Fruit fly (Drosophila melanogaster) whole organism, pupa: ENCODE measurements around the gene CG15550.

Experiments used
- CG10348 ChIP-seq: fragments of 200-800 bp; sonication (Bioruptor generic); IDR thresholded peaks from 2 replicates; pipeline ENCODE4 v1.3.6; 2022; ENCODE audit warnings: missing biosample characterization, missing genetic modification characterization
- CG12605 ChIP-seq: fragments of 200-800 bp; sonication (Bioruptor generic); IDR thresholded peaks from 2 replicates; pipeline ENCODE4 v1.3.6; 2022; ENCODE audit warnings: missing biosample characterization, missing genetic modification characterization
- CG13204 ChIP-seq: fragments of 200-800 bp; sonication (Bioruptor generic); optimal IDR thresholded peaks from 2 replicates; lab custom pipeline; 2018; ENCODE audit warnings: missing biosample characterization, mild to moderate bottlenecking, missing genetic modification characterization, moderate library complexity
- CG15710 ChIP-seq: fragments of 200-800 bp; sonication (Bioruptor generic); optimal IDR thresholded peaks from 2 replicates; lab custom pipeline; 2018; ENCODE audit warnings: missing biosample characterization, mild to moderate bottlenecking, missing genetic modification characterization, moderate library complexity
- Ets98B ChIP-seq: fragments of 200-800 bp; sonication (Bioruptor generic); IDR thresholded peaks from 2 replicates; pipeline ENCODE4 v1.3.6; 2022; ENCODE audit warnings: missing biosample characterization, missing genetic modification characterization
- Pif1B ChIP-seq: fragments of 200-800 bp; sonication (Bioruptor generic); optimal IDR thresholded peaks from 3 replicates; lab custom pipeline; 2016; ENCODE audit warnings: missing biosample characterization, missing genetic modification characterization

DNA sequence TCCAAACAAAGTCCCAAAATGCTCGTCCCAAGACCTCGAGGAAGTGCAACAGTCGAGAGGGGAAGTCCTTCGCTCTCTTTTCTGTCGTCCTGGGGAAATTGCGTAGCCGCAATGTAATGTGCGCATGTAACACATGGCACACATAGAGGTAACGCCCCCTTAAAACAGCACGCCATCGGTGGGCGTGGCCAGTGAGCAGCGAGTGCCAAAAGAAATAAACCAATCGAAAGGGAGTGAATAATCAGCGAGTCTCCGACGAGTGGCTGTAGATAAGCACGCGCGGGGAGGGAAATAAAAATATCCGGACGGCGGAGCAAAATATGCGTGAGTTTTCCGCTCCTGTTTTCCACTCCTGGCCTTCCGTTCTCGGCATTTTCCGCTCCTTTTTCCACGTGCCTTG is 27.9 kb downstream of the CG15550 start:
- TF ChIP-seq Ets98B (no peak), Pif1B (no peak), CG12605 (GFP tag; lab: Robert Waterston, UW) (no peak), CG10348 (GFP tag; lab: Robert Waterston, UW) (no peak), CG13204 (no peak), CG15710 (no peak)
